Worm (Caenorhabditis elegans) whole organism, late embryonic: ENCODE data around the gene F28H7.8.

ENCODE experiments used
- K02D7.2 ChIP-seq: sonication (generic microtip); optimal IDR thresholded peaks from 2 replicates; lab custom pipeline; 2017; ENCODE audit warnings: mild to moderate bottlenecking, missing genetic modification characterization, missing compliant biosample characterization
- K09A11.1 ChIP-seq: sonication (generic microtip); optimal IDR thresholded peaks from 2 replicates; lab custom pipeline; 2017; ENCODE audit warnings: antibody characterized with exemption, mild to moderate bottlenecking, missing genetic modification characterization, missing compliant biosample characterization; ENCODE audit not compliant: insufficient read depth
- T23F11.4 ChIP-seq: fragments of 200-800 bp; sonication (Bioruptor generic); optimal IDR thresholded peaks from 2 replicates; lab custom pipeline; 2018; ENCODE audit warnings: mild to moderate bottlenecking, missing genetic modification characterization, missing compliant biosample characterization
- ahr-1 ChIP-seq: sonication (generic microtip); optimal IDR thresholded peaks from 2 replicates; lab custom pipeline; 2016; ENCODE audit warnings: missing genetic modification characterization, missing compliant biosample characterization
- ama-1 ChIP-seq: fragments of 150-350 bp; optimal IDR thresholded peaks from 2 replicates; lab custom pipeline; 2014
- ceh-18 ChIP-seq: sonication (generic microtip); optimal IDR thresholded peaks from 2 replicates; lab custom pipeline; 2016; ENCODE audit warnings: missing genetic modification characterization, missing compliant biosample characterization
- ceh-2 ChIP-seq: sonication (generic microtip); optimal IDR thresholded peaks from 2 replicates; lab custom pipeline; 2016; ENCODE audit warnings: missing genotype, missing genetic modification characterization, missing compliant biosample characterization
- ceh-22 ChIP-seq: sonication (generic microtip); optimal IDR thresholded peaks from 2 replicates; lab custom pipeline; 2017; ENCODE audit warnings: missing biosample characterization, missing genetic modification characterization
- ceh-24 ChIP-seq: sonication (generic microtip); optimal IDR thresholded peaks from 2 replicates; lab custom pipeline; 2016; ENCODE audit warnings: mild to moderate bottlenecking, missing genetic modification characterization, missing compliant biosample characterization
- ceh-30 ChIP-seq: fragments of 150-350 bp; optimal IDR thresholded peaks from 2 replicates; lab custom pipeline; 2014; ENCODE audit warnings: missing biosample characterization, missing genetic modification characterization
- ceh-45 ChIP-seq: fragments of 200-800 bp; sonication (Bioruptor generic); IDR thresholded peaks from 2 replicates; pipeline ENCODE4 v1.3.6; 2022; ENCODE audit warnings: missing genetic modification reagents, missing genetic modification characterization, missing compliant biosample characterization
- ceh-48 ChIP-seq: sonication (generic microtip); optimal IDR thresholded peaks from 2 replicates; lab custom pipeline; 2016; ENCODE audit warnings: missing genetic modification characterization, inconsistent platforms, missing compliant biosample characterization
- ceh-6 ChIP-seq: fragments of 200-800 bp; sonication (Bioruptor generic); optimal IDR thresholded peaks from 2 replicates; lab custom pipeline; 2018; ENCODE audit warnings: mild to moderate bottlenecking, missing genetic modification characterization, missing compliant biosample characterization
- che-1 ChIP-seq: sonication (generic microtip); optimal IDR thresholded peaks from 2 replicates; lab custom pipeline; 2016; ENCODE audit warnings: mild to moderate bottlenecking, missing genetic modification characterization, missing compliant biosample characterization
- dmd-4 ChIP-seq: sonication (generic microtip); optimal IDR thresholded peaks from 2 replicates; lab custom pipeline; 2016; ENCODE audit warnings: borderline replicate concordance, missing genetic modification characterization, missing compliant biosample characterization
- elt-2 ChIP-seq: sonication (generic microtip); optimal IDR thresholded peaks from 2 replicates; lab custom pipeline; 2016; ENCODE audit warnings: missing genetic modification reagents, missing genetic modification characterization, missing compliant biosample characterization
- elt-4 ChIP-seq: sonication (generic microtip); optimal IDR thresholded peaks from 2 replicates; lab custom pipeline; 2016; ENCODE audit warnings: missing genetic modification characterization, missing compliant biosample characterization
- eyg-1 ChIP-seq: sonication (generic microtip); optimal IDR thresholded peaks from 2 replicates; lab custom pipeline; 2016; ENCODE audit warnings: missing genotype, missing genetic modification characterization, missing compliant biosample characterization
- fkh-10 ChIP-seq: fragments of 150-350 bp; optimal IDR thresholded peaks from 2 replicates; lab custom pipeline; 2014; ENCODE audit warnings: missing biosample characterization, missing genetic modification reagents, missing genetic modification characterization
- fkh-6 ChIP-seq: sonication (generic microtip); optimal IDR thresholded peaks from 2 replicates; lab custom pipeline; 2016; ENCODE audit warnings: missing genetic modification characterization, missing compliant biosample characterization
- hlh-13 ChIP-seq: fragments of 200-800 bp; sonication (Bioruptor generic); optimal IDR thresholded peaks from 2 replicates; lab custom pipeline; 2018; ENCODE audit warnings: mild to moderate bottlenecking, missing genetic modification characterization, missing compliant biosample characterization
- hlh-15 ChIP-seq: sonication (generic microtip); optimal IDR thresholded peaks from 2 replicates; lab custom pipeline; 2016; ENCODE audit warnings: missing genetic modification characterization, missing compliant biosample characterization
- hlh-8 ChIP-seq: sonication (generic microtip); optimal IDR thresholded peaks from 2 replicates; lab custom pipeline; 2016; ENCODE audit warnings: missing genotype, missing genetic modification characterization, missing compliant biosample characterization
- madf-2 ChIP-seq: sonication (generic microtip); optimal IDR thresholded peaks from 2 replicates; lab custom pipeline; 2017; ENCODE audit warnings: missing genetic modification characterization, missing compliant biosample characterization
- mec-3 ChIP-seq: sonication (generic microtip); optimal IDR thresholded peaks from 2 replicates; lab custom pipeline; 2016; ENCODE audit warnings: borderline replicate concordance, missing genetic modification characterization, missing compliant biosample characterization
- nhr-11 ChIP-seq: fragments of 150-350 bp; optimal IDR thresholded peaks from 2 replicates; lab custom pipeline; 2014; ENCODE audit warnings: missing biosample characterization, missing genetic modification characterization
- odd-2 ChIP-seq: sonication (generic microtip); optimal IDR thresholded peaks from 2 replicates; lab custom pipeline; 2017; ENCODE audit warnings: antibody characterized with exemption, mild to moderate bottlenecking, missing genetic modification characterization, missing compliant biosample characterization
- pag-3 ChIP-seq: sonication (generic microtip); optimal IDR thresholded peaks from 2 replicates; lab custom pipeline; 2016; ENCODE audit warnings: missing compliant biosample characterization, missing genetic modification characterization, borderline replicate concordance
- pat-9 ChIP-seq: fragments of 200-800 bp; sonication (Bioruptor generic); optimal IDR thresholded peaks from 2 replicates; lab custom pipeline; 2018; ENCODE audit warnings: mild to moderate bottlenecking, missing genetic modification characterization, moderate library complexity, missing compliant biosample characterization
- pax-1 ChIP-seq: fragments of 150-350 bp; optimal IDR thresholded peaks from 2 replicates; lab custom pipeline; 2014; ENCODE audit warnings: missing biosample characterization, missing genetic modification characterization
- pha-2 ChIP-seq: sonication (generic microtip); optimal IDR thresholded peaks from 2 replicates; lab custom pipeline; 2017; ENCODE audit warnings: mild to moderate bottlenecking, missing genetic modification characterization, missing compliant biosample characterization
- pha-4 ChIP-seq: fragments of 150-350 bp; optimal IDR thresholded peaks from 2 replicates; lab custom pipeline; 2018; ENCODE audit warnings: missing biosample characterization, missing genetic modification reagents, missing genetic modification characterization
- pros-1 ChIP-seq: fragments of 150-350 bp; optimal IDR thresholded peaks from 2 replicates; lab custom pipeline; 2014; ENCODE audit warnings: missing biosample characterization, missing genetic modification reagents, missing genetic modification characterization
- ref-2 ChIP-seq: sonication (generic microtip); optimal IDR thresholded peaks from 2 replicates; lab custom pipeline; 2016; ENCODE audit warnings: missing genetic modification characterization, missing compliant biosample characterization
- sox-2 ChIP-seq: fragments of 200-800 bp; sonication (Bioruptor generic); IDR thresholded peaks from 2 replicates; pipeline ENCODE4 v1.3.6; 2022; ENCODE audit warnings: missing genetic modification reagents, missing genetic modification characterization, missing compliant biosample characterization
- syd-9 ChIP-seq: sonication (generic microtip); optimal IDR thresholded peaks from 2 replicates; lab custom pipeline; 2016; ENCODE audit warnings: mild to moderate bottlenecking, missing genetic modification characterization, moderate library complexity, missing compliant biosample characterization
- tbx-2 ChIP-seq: sonication (generic microtip); optimal IDR thresholded peaks from 2 replicates; lab custom pipeline; 2016; ENCODE audit warnings: missing genetic modification characterization, missing compliant biosample characterization
- tbx-7 ChIP-seq: sonication (generic microtip); optimal IDR thresholded peaks from 2 replicates; lab custom pipeline; 2016; ENCODE audit warnings: missing genotype, missing genetic modification characterization, missing compliant biosample characterization
- ttx-3 ChIP-seq: sonication (generic microtip); optimal IDR thresholded peaks from 2 replicates; lab custom pipeline; 2016; ENCODE audit warnings: missing genetic modification reagents, missing genetic modification characterization, missing compliant biosample characterization
- zip-5 ChIP-seq: sonication (generic microtip); optimal IDR thresholded peaks from 2 replicates; lab custom pipeline; 2016; ENCODE audit warnings: missing genetic modification characterization, missing compliant biosample characterization
- ztf-16 ChIP-seq: sonication (generic microtip); optimal IDR thresholded peaks from 2 replicates; lab custom pipeline; 2017; ENCODE audit warnings: missing genetic modification characterization, missing compliant biosample characterization

The F28H7.8 gene

DNA sequence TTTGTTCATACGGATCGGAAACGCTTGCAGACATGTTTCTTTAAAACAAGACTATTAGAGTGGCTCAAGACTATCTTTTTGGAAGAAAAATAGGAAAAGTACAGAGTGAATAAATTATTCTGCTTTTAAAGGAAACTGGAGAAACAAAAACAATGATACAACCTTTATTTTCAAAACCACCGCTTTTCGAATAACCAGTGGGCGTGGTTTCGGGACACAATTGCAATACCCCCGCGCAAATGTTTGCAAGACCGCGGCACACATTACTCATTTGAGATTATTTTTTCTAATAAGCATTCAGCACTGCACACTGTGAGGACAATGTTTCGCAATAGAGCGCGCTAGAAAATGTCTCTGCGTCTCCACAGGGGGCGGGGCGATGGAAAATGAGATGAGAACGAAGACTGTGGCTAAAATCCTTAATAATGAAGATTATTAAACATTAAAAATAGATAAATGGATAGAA, 49.1 kb downstream of the F28H7.8 start, which contains the start of gene plrg-1 (continued):
- TF ChIP-seq ceh-24 (tag; lab: Kevin White, UChicago) (no peak), madf-2 (tag; lab: Kevin White, UChicago) (peak; percentile 79), K02D7.2 (peak; percentile 67), che-1 (tag; lab: Kevin White, UChicago) (peak; percentile 76), elt-4 (tag; lab: Kevin White, UChicago) (no peak), fkh-6 (tag; lab: Kevin White, UChicago) (peak; percentile 71), pax-1 (tag; lab: Kevin White, UChicago) (peak; percentile 49), ceh-48 (tag; lab: Kevin White, UChicago) (peak; percentile 58), eyg-1 (tag; lab: Kevin White, UChicago) (peak; percentile 76), pat-9 (tag; lab: Kevin White, UChicago) (peak; percentile 83), K09A11.1 (tag; lab: Kevin White, UChicago) (peak; percentile 91), ama-1 (no peak), hlh-15 (tag; lab: Kevin White, UChicago) (peak; percentile 67), sox-2 (GFP tag; lab: Robert Waterston, UW) (peak; percentile 91), ttx-3 (tag; lab: Kevin White, UChicago) (peak; percentile 83), tbx-7 (tag; lab: Kevin White, UChicago) (peak; percentile 53), ceh-22 (tag; lab: Kevin White, UChicago) (peak; percentile 71), dmd-4 (tag; lab: Kevin White, UChicago) (peak; percentile 75), nhr-11 (tag; lab: Kevin White, UChicago) (no peak), odd-2 (tag; lab: Kevin White, UChicago) (peak; percentile 37), ceh-45 (GFP tag; lab: Robert Waterston, UW) (peak; percentile 76), pha-4 (tag; lab: Kevin White, UChicago) (no peak), syd-9 (tag; lab: Kevin White, UChicago) (peak; percentile 79), hlh-13 (GFP tag; lab: Kevin White, UChicago) (no peak), ref-2 (tag; lab: Kevin White, UChicago) (peak; percentile 89), pha-2 (tag; lab: Kevin White, UChicago) (peak; percentile 82), ceh-6 (peak; percentile 82), pros-1 (tag; lab: Kevin White, UChicago) (peak; percentile 17), ztf-16 (tag; lab: Kevin White, UChicago) (peak; percentile 87), ceh-18 (tag; lab: Kevin White, UChicago) (peak; percentile 86), pag-3 (tag; lab: Kevin White, UChicago) (peak; percentile 60), ceh-2 (tag; lab: Kevin White, UChicago) (peak; percentile 88), hlh-8 (tag; lab: Kevin White, UChicago) (peak; percentile 78), ceh-30 (no peak), elt-2 (tag; lab: Kevin White, UChicago) (peak; percentile 92), mec-3 (tag; lab: Kevin White, UChicago) (no peak), zip-5 (tag; lab: Kevin White, UChicago) (peak; percentile 63), ahr-1 (tag; lab: Kevin White, UChicago) (peak; percentile 73), tbx-2 (peak; percentile 92), fkh-10 (peak; percentile 22), T23F11.4 (GFP tag; lab: Kevin White, UChicago) (peak; percentile 76)
